Fruit fly (Drosophila melanogaster) whole organism, larva: ENCODE results near the gene Ir7b.
A peak's percentile ranks its signal among the peaks of the same experiment; 100 is the strongest.

Experiments
- noc ChIP-seq: fragments of 200-800 bp; sonication (Bioruptor generic); optimal IDR thresholded peaks from 3 replicates; lab custom pipeline; 2019; ENCODE audit warnings: missing biosample characterization, mild to moderate bottlenecking, missing genetic modification characterization, moderate library complexity

Gene Ir7b

dm6 chrX:7866868-7867267, at the start of gene Ir7b:
TSS of gene Ir7b (minus strand) at chrX:7866968.
- no peak for TF ChIP-seq noc

dm6 chrX:7911983-7912630, 45.3 kb upstream of the Ir7b start, which contains the start of gene snz:
TSS of gene snz (plus strand) at chrX:7912089.
- no peak for TF ChIP-seq noc

- TF ChIP-seq noc, result no peak
These were observed 42.7 kb upstream of the Ir7b start for dm6 chrX:7909482-7909881.

dm6 chrX:7909069-7909389, 42.3 kb upstream of the Ir7b start:
- no peak for TF ChIP-seq noc

dm6 chrX:7908239-7909068, 41.7 kb upstream of the Ir7b start, which contains the start of the genes dpr14 and spidey:
TSS of gene dpr14 (minus strand) at chrX:7908286.
TSS of gene spidey (plus strand) at chrX:7908931.
- TF ChIP-seq noc, result peak; percentile 95

dm6 chrX:7901153-7902038, 34.6 kb upstream of the Ir7b start, which contains the start of the genes RpS6 and bys:
TSS of gene RpS6 (minus strand) at chrX:7901331.
TSS of gene bys (plus strand) at chrX:7901880.
- peak; percentile 17 for TF ChIP-seq noc

- no peak for TF ChIP-seq noc
These were observed 33.9 kb upstream of the Ir7b start for dm6 chrX:7900659-7901058.

dm6 chrX:7893411-7894122, 26.8 kb upstream of the Ir7b start, which contains the start of the genes CG45089, ND-MNLL and p115:
TSS of gene CG45089 (minus strand) at chrX:7893798.
TSS of gene ND-MNLL (minus strand) at chrX:7893798.
TSS of gene p115 (plus strand) at chrX:7894031.
- TF ChIP-seq noc, result peak; percentile 55

- peak; percentile 3 for TF ChIP-seq noc
These were observed 25.8 kb upstream of the Ir7b start for dm6 chrX:7892539-7892899.

dm6 chrX:7891596-7892538, 25.1 kb upstream of the Ir7b start, which contains the start of gene Nek2:
TSS of gene Nek2 (minus strand) at chrX:7891646.
- no peak for TF ChIP-seq noc

- peak; percentile 71 for TF ChIP-seq noc
These were observed 21.7 kb upstream of the Ir7b start, which contains the start of gene Acat1 for dm6 chrX:7888386-7889024. TSS of gene Acat1 (minus strand) at chrX:7888785.

- TF ChIP-seq noc, result no peak
These were observed 17.6 kb upstream of the Ir7b start, which contains the start of gene Ir7g for dm6 chrX:7884360-7884759. TSS of gene Ir7g (plus strand) at chrX:7884660.

- no peak for TF ChIP-seq noc
These were observed 17.2 kb upstream of the Ir7b start, which contains the start of gene Ir7f for dm6 chrX:7883926-7884325. TSS of gene Ir7f (minus strand) at chrX:7884026.

dm6 chrX:7881579-7881978, 14.8 kb upstream of the Ir7b start, which contains the start of gene Ir7e:
TSS of gene Ir7e (minus strand) at chrX:7881679.
- no peak for TF ChIP-seq noc
